Worm (Caenorhabditis elegans) whole organism, L2 larva: ENCODE measurements around the gene nhr-182.

Experiments used
- C34F6.9 ChIP-seq: fragments of 150-350 bp; optimal IDR thresholded peaks from 2 replicates; lab custom pipeline; 2014; ENCODE audit warnings: missing biosample characterization, missing genetic modification characterization
- F13H6.1 ChIP-seq: sonication (generic microtip); optimal IDR thresholded peaks from 2 replicates; lab custom pipeline; 2016; ENCODE audit warnings: missing genetic modification characterization, missing compliant biosample characterization
- R02D3.7 ChIP-seq: fragments of 150-350 bp; optimal IDR thresholded peaks from 2 replicates; lab custom pipeline; 2014; ENCODE audit warnings: missing biosample characterization, missing genetic modification characterization
- alr-1 ChIP-seq: fragments of 150-350 bp; optimal IDR thresholded peaks from 2 replicates; lab custom pipeline; 2014; ENCODE audit warnings: missing biosample characterization, missing genetic modification characterization
- aly-2 ChIP-seq: fragments of 150-350 bp; optimal IDR thresholded peaks from 2 replicates; lab custom pipeline; 2014; ENCODE audit warnings: missing biosample characterization, missing genetic modification characterization
- blmp-1 ChIP-seq: sonication (generic microtip); optimal IDR thresholded peaks from 2 replicates; lab custom pipeline; 2017; ENCODE audit warnings: missing genetic modification characterization, mild to moderate bottlenecking, missing compliant biosample characterization, antibody characterized with exemption, moderate library complexity; ENCODE audit not compliant: insufficient read depth
- ceh-16 ChIP-seq: fragments of 150-350 bp; optimal IDR thresholded peaks from 2 replicates; lab custom pipeline; 2014; ENCODE audit warnings: missing biosample characterization, missing genetic modification characterization
- ceh-82 ChIP-seq: fragments of 150-350 bp; optimal IDR thresholded peaks from 2 replicates; lab custom pipeline; 2014; ENCODE audit warnings: missing biosample characterization, missing genetic modification characterization
- crh-2 ChIP-seq: sonication (generic microtip); optimal IDR thresholded peaks from 2 replicates; lab custom pipeline; 2017; ENCODE audit warnings: missing biosample characterization, missing genetic modification characterization
- elt-3 ChIP-seq: sonication (generic microtip); optimal IDR thresholded peaks from 2 replicates; lab custom pipeline; 2017; ENCODE audit warnings: missing biosample characterization, missing genetic modification characterization
- fos-1 ChIP-seq: fragments of 150-350 bp; optimal IDR thresholded peaks from 2 replicates; lab custom pipeline; 2014; ENCODE audit warnings: missing biosample characterization, missing genetic modification characterization
- gmeb-1 ChIP-seq: fragments of 150-350 bp; optimal IDR thresholded peaks from 2 replicates; lab custom pipeline; 2014; ENCODE audit warnings: missing biosample characterization, missing genetic modification characterization
- lin-39 ChIP-seq: fragments of 150-350 bp; optimal IDR thresholded peaks from 2 replicates; lab custom pipeline; 2014; ENCODE audit warnings: missing biosample characterization, missing genetic modification reagents, missing genetic modification characterization
- mbf-1 ChIP-seq: sonication (generic microtip); optimal IDR thresholded peaks from 2 replicates; lab custom pipeline; 2017; ENCODE audit warnings: missing biosample characterization, missing genetic modification characterization
- mdl-1 ChIP-seq, 2 experiments: fragments of 150-350 bp in 1 of 2; sonication (generic microtip) in 1 of 2; optimal IDR thresholded peaks; 2 replicates each; lab custom pipeline; 2017; ENCODE audit warnings: missing biosample characterization in 2 of 2, missing genetic modification characterization in 2 of 2
- nhr-10 ChIP-seq: sonication (generic microtip); optimal IDR thresholded peaks from 2 replicates; lab custom pipeline; 2017; ENCODE audit warnings: missing biosample characterization, missing genetic modification characterization
- nhr-12 ChIP-seq: fragments of 150-350 bp; optimal IDR thresholded peaks from 2 replicates; lab custom pipeline; 2014; ENCODE audit warnings: missing biosample characterization, missing genetic modification characterization
- nhr-129 ChIP-seq: fragments of 150-350 bp; optimal IDR thresholded peaks from 2 replicates; lab custom pipeline; 2014; ENCODE audit warnings: missing biosample characterization, missing genetic modification characterization
- nhr-23 ChIP-seq: fragments of 150-350 bp; optimal IDR thresholded peaks from 2 replicates; lab custom pipeline; 2014; ENCODE audit warnings: missing biosample characterization, missing genetic modification reagents, missing genetic modification characterization
- nhr-237 ChIP-seq: fragments of 150-350 bp; optimal IDR thresholded peaks from 2 replicates; lab custom pipeline; 2014; ENCODE audit warnings: missing biosample characterization, missing genetic modification characterization
- peb-1 ChIP-seq: fragments of 150-350 bp; optimal IDR thresholded peaks from 2 replicates; lab custom pipeline; 2014; ENCODE audit warnings: missing biosample characterization, missing genetic modification characterization
- sem-4 ChIP-seq: fragments of 150-350 bp; optimal IDR thresholded peaks from 2 replicates; lab custom pipeline; 2014; ENCODE audit warnings: missing biosample characterization, missing genetic modification reagents, missing genetic modification characterization
- sma-3 ChIP-seq: sonication (generic microtip); optimal IDR thresholded peaks from 2 replicates; lab custom pipeline; 2016; ENCODE audit warnings: missing genetic modification reagents, missing genetic modification characterization, missing compliant biosample characterization
- sma-9 ChIP-seq, 2 experiments: fragments of 150-350 bp in 1 of 2; sonication (generic microtip) in 1 of 2; optimal IDR thresholded peaks; 2 replicates each; lab custom pipeline; 2014 to 2016; ENCODE audit warnings: missing genetic modification characterization in 2 of 2, mild to moderate bottlenecking in 1 of 2, missing biosample characterization in 1 of 2, missing compliant biosample characterization in 1 of 2, missing genetic modification reagents in 1 of 2, moderate library complexity in 1 of 2
- unc-55 ChIP-seq: fragments of 150-350 bp; sonication (generic microtip); optimal IDR thresholded peaks from 3 replicates; lab custom pipeline; 2014; ENCODE audit warnings: missing biosample characterization, missing genetic modification reagents, missing genetic modification characterization
- ztf-4 ChIP-seq: fragments of 150-350 bp; optimal IDR thresholded peaks from 2 replicates; lab custom pipeline; 2014; ENCODE audit warnings: missing biosample characterization, missing genetic modification characterization

The nhr-182 gene

ce11 chrV:2244751-2245150 lies 15.0 kb downstream of the nhr-182 start, which contains the start of gene cyp-33C5:
cyp-33C5 (plus strand) TSS chrV:2245004.
- peak; percentile 28 for TF ChIP-seq gmeb-1 (tag; lab: Kevin White, UChicago)
- no peak for TF ChIP-seq nhr-237
- peak; percentile 44 for TF ChIP-seq fos-1 (tag; lab: Kevin White, UChicago)
- TF ChIP-seq alr-1: no peak
- peak; percentile 5 for TF ChIP-seq sma-3 (GFP tag; lab: Kevin White, UChicago)
- peak; percentile 26 for TF ChIP-seq nhr-129 (tag; lab: Kevin White, UChicago)
- peak; percentile 2 for TF ChIP-seq unc-55
- peak; percentile 74 for TF ChIP-seq sma-9 (GFP tag; optimal IDR thresholded peaks at IDR 0.05; lab: Kevin White, UChicago)
- no peak for TF ChIP-seq sma-9 (tag; optimal IDR thresholded peaks at IDR 0.05; lab: Kevin White, UChicago)

- TF ChIP-seq mdl-1 (tag; optimal IDR thresholded peaks at IDR 0.05; lab: Kevin White, UChicago) (no peak), sem-4 (tag; lab: Kevin White, UChicago) (no peak), blmp-1 (tag; lab: Kevin White, UChicago) (no peak), ztf-4 (tag; lab: Kevin White, UChicago) (no peak), nhr-23 (tag; lab: Kevin White, UChicago) (no peak), ceh-82 (tag; lab: Kevin White, UChicago) (no peak), R02D3.7 (tag; lab: Kevin White, UChicago) (no peak)
Measured at ce11 chrV:2242630-2243029, 17.1 kb downstream of the nhr-182 start, which contains the start of gene cyp-33C3. cyp-33C3 (plus strand) TSS chrV:2242778.

- TF ChIP-seq F13H6.1 (tag; lab: Kevin White, UChicago) (no peak), gmeb-1 (tag; lab: Kevin White, UChicago) (peak; percentile 16)
Measured at ce11 chrV:2238012-2238411, 21.7 kb downstream of the nhr-182 start.

DNA sequence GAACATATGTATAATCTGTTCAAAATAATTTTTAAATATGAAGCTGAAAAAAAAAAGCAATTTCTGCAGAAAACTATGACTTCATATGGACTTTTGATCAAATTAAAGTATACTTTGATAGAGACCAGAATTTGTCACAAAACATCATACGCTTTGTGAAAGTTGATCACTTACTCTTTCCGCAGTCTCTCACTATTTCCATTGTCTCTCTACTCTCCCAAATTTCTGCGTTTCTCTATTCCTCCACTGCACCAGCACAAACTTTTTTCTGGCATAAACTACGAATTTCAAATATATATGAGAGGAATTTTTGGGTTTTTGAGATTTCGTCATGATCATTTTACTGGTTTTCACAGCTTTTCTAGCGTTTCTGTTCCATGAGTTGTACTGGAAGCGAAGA lies 23.9 kb downstream of the nhr-182 start, which contains the start of gene cyp-33C4:
Gene cyp-33C4 (plus strand): TSS at position 293 of the 400 bp plus-strand sequence.
- TF ChIP-seq gmeb-1 (tag; lab: Kevin White, UChicago) (peak; percentile 3), nhr-12 (no peak), lin-39 (no peak), unc-55 (peak; percentile 34), fos-1 (tag; lab: Kevin White, UChicago) (peak; percentile 31), aly-2 (tag; lab: Kevin White, UChicago) (no peak), C34F6.9 (peak; percentile 28), nhr-129 (tag; lab: Kevin White, UChicago) (peak; percentile 7), sma-9 (GFP tag; optimal IDR thresholded peaks at IDR 0.05; lab: Kevin White, UChicago) (peak; percentile 32), sma-9 (tag; optimal IDR thresholded peaks at IDR 0.05; lab: Kevin White, UChicago) (no peak)

- no peak for TF ChIP-seq nhr-23 (tag; lab: Kevin White, UChicago)
- TF ChIP-seq peb-1: no peak
- no peak for TF ChIP-seq sma-3 (GFP tag; lab: Kevin White, UChicago)
- no peak for TF ChIP-seq elt-3
Measured at ce11 chrV:2233177-2233576, 26.6 kb downstream of the nhr-182 start, which contains the start of gene nhr-96. nhr-96 (plus strand) TSS chrV:2233477.

DNA sequence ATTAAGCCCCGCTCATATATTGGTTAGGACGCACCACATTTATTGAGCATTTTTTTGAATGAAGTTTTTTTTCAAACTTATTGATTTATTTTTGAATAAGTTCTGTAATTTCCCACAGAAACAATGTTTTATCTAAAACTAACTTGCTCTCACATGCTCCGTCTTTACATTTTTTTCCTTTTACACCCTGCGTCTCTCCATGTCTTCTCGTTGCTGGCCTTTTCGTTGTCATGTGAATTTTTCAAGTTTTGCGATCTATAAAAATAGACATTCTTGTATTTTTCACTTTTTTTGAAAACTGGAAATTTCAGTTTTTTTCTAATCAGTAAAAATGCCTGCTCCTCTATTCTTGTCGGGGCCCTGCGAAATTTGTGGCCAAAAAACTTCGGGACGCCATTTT lies 28.8 kb downstream of the nhr-182 start, which contains the start of gene nhr-134:
Gene nhr-134 (plus strand): TSS at position 312 of the 400 bp plus-strand sequence.
- TF ChIP-seq mbf-1 (tag; lab: Kevin White, UChicago) (no peak), crh-2 (peak; percentile 38), C34F6.9 (peak; percentile 34), fos-1 (tag; lab: Kevin White, UChicago) (peak; percentile 4)

DNA sequence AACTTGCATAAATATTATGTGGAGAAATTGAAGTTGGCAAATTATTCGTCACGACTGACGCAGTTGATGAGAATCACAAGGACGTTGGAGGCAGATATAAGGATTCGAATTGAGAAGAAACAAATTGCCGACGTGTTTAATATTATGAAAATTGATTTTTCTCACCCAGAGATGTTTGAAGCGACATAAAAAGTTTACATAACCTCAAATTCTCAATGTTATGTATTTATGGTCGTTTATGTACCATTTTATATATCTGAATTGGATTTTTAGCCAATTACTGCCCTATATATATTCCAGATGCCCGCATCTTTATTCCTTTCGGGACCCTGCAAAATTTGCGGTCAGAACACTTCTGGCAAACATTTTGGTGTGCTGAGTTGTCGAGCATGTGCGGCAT lies 30.9 kb downstream of the nhr-182 start, which contains the start of gene nhr-126:
Gene nhr-126 (plus strand): TSS at position 301 of the 400 bp plus-strand sequence.
- TF ChIP-seq lin-39 (no peak), ceh-16 (tag; lab: Kevin White, UChicago) (no peak), nhr-10 (tag; lab: Kevin White, UChicago) (no peak)
- TF ChIP-seq, all 48 proteins: peak for 0

- TF ChIP-seq ztf-4 (tag; lab: Kevin White, UChicago): no peak
Measured at ce11 chrV:2226903-2227302, 32.8 kb downstream of the nhr-182 start, which contains the start of gene nhr-18. nhr-18 (plus strand) TSS chrV:2227203.
